Fruit fly (Drosophila melanogaster) whole organism, prepupa: ENCODE results near the gene CG12402.
A peak's percentile ranks its signal among the peaks of the same experiment; 100 is the strongest.

Experiments used
- CG11294 ChIP-seq: fragments of 200-800 bp; sonication (Bioruptor generic); IDR thresholded peaks from 2 replicates; pipeline ENCODE4 v1.3.6; 2022; ENCODE audit warnings: missing biosample characterization, missing genetic modification characterization
- CG11902 ChIP-seq: fragments of 200-800 bp; sonication (Bioruptor generic); optimal IDR thresholded peaks from 3 replicates; lab custom pipeline; 2016; ENCODE audit warnings: missing biosample characterization, missing genetic modification characterization
- CG15336 ChIP-seq: fragments of 200-800 bp; sonication (Bioruptor generic); IDR thresholded peaks from 2 replicates; pipeline ENCODE4 v1.3.6; 2022; ENCODE audit warnings: missing biosample characterization, missing genetic modification characterization
- CG16779 ChIP-seq: fragments of 200-800 bp; sonication (Bioruptor generic); optimal IDR thresholded peaks from 3 replicates; lab custom pipeline; 2017; ENCODE audit warnings: missing biosample characterization, mild to moderate bottlenecking, missing genetic modification characterization
- CG31627 ChIP-seq: fragments of 200-800 bp; sonication (Bioruptor generic); optimal IDR thresholded peaks from 3 replicates; lab custom pipeline; 2016; ENCODE audit warnings: missing biosample characterization, missing genetic modification characterization
- CG34406 ChIP-seq: fragments of 200-800 bp; sonication (Bioruptor generic); optimal IDR thresholded peaks from 3 replicates; lab custom pipeline; 2016; ENCODE audit warnings: missing biosample characterization, missing genetic modification characterization
- CG6163 ChIP-seq: fragments of 200-800 bp; sonication (Bioruptor generic); IDR thresholded peaks from 3 replicates; pipeline ENCODE4 v1.3.6; 2022; ENCODE audit warnings: missing biosample characterization, missing genetic modification characterization
- CG8119 ChIP-seq: fragments of 200-800 bp; sonication (Bioruptor generic); IDR thresholded peaks from 3 replicates; pipeline ENCODE4 v1.3.6; 2022; ENCODE audit warnings: missing biosample characterization, missing genetic modification characterization
- CG8319 ChIP-seq: fragments of 200-800 bp; sonication (Bioruptor generic); optimal IDR thresholded peaks from 3 replicates; lab custom pipeline; 2016; ENCODE audit warnings: missing biosample characterization, missing genetic modification characterization
- Ets21C ChIP-seq: fragments of 200-800 bp; sonication (Bioruptor generic); optimal IDR thresholded peaks from 3 replicates; lab custom pipeline; 2016; ENCODE audit warnings: missing biosample characterization, missing genetic modification characterization
- Hr38 ChIP-seq: sonication (Bioruptor generic); optimal IDR thresholded peaks from 2 replicates; lab custom pipeline; 2016; ENCODE audit warnings: missing biosample characterization, missing genetic modification characterization
- Smox ChIP-seq: fragments of 200-800 bp; sonication (Bioruptor generic); optimal IDR thresholded peaks from 3 replicates; lab custom pipeline; 2016; ENCODE audit warnings: missing biosample characterization, missing genetic modification characterization
- Sox14 ChIP-seq: fragments of 200-800 bp; sonication (Bioruptor generic); optimal IDR thresholded peaks from 3 replicates; lab custom pipeline; 2016; ENCODE audit warnings: missing biosample characterization, missing genetic modification characterization
- dsx ChIP-seq: fragments of 200-800 bp; optimal IDR thresholded peaks from 3 replicates; lab custom pipeline; 2019; ENCODE audit warnings: missing biosample characterization, mild to moderate bottlenecking, missing genetic modification characterization, moderate library complexity; ENCODE audit not compliant: poor library complexity, severe bottlenecking
- eg ChIP-seq: fragments of 200-800 bp; sonication (Bioruptor generic); IDR thresholded peaks from 3 replicates; pipeline ENCODE4 v1.3.6; 2022; ENCODE audit warnings: missing biosample characterization, missing genetic modification characterization
- esn ChIP-seq: fragments of 200-800 bp; sonication (Bioruptor generic); optimal IDR thresholded peaks from 2 replicates; lab custom pipeline; 2016; ENCODE audit warnings: missing biosample characterization, mild to moderate bottlenecking, missing genetic modification characterization, moderate library complexity
- fd85E ChIP-seq: fragments of 200-800 bp; sonication (Bioruptor generic); optimal IDR thresholded peaks from 3 replicates; lab custom pipeline; 2016; ENCODE audit warnings: missing biosample characterization, missing genetic modification characterization
- net ChIP-seq: fragments of 200-800 bp; sonication (Bioruptor generic); optimal IDR thresholded peaks from 3 replicates; lab custom pipeline; 2016; ENCODE audit warnings: missing biosample characterization, missing genetic modification characterization
- pdm3 ChIP-seq: fragments of 200-800 bp; sonication (Bioruptor generic); optimal IDR thresholded peaks from 3 replicates; lab custom pipeline; 2016; ENCODE audit warnings: missing biosample characterization, missing genetic modification characterization
- spab ChIP-seq: fragments of 200-800 bp; sonication (Bioruptor generic); optimal IDR thresholded peaks from 2 replicates; lab custom pipeline; 2017; ENCODE audit warnings: missing biosample characterization, mild to moderate bottlenecking, missing genetic modification characterization, missing genetic modification reagents
- svp ChIP-seq: fragments of 200-800 bp; sonication (Bioruptor generic); peaks from one replicate; lab custom pipeline; 2016; ENCODE audit warnings: missing biosample characterization, missing genetic modification characterization
- vri ChIP-seq: fragments of 200-800 bp; sonication (Bioruptor generic); optimal IDR thresholded peaks from 3 replicates; lab custom pipeline; 2016; ENCODE audit warnings: missing biosample characterization, mild to moderate bottlenecking, missing genetic modification characterization

Gene CG12402

DNA sequence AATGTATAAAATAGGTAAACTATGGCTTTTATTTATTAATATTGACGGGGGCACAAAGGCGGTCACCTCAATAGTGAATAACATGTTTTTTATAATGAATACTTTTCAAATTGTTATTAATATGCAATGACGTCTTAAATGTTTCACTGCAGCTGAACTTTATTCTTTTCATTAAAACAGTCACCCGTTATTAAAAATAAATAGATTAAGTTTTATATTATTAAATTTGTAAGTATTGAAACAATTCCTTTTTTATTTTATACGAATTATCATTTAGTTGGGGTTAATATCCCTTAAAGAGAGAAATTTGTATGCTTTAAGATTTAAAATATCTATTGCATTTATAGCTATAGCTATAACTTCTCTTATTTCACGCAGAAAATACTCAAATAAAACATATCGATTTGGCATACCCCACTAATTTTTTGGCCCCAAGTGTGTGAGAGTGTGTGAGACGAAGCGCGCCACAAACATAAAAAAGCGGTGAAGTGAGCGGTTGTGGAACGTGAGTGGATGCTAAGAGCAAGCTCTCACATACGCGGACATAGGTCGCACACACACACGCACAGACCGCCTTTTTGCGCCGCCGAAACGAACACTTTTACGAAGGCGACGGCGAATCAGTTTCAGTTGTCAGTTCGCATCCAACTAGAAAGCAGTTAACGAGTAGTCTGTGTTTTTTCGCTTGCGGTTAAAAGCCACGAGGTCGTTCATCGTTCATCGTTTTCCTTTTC, 51.6 kb downstream of the CG12402 start, which contains the start of gene foxo (continued):
- TF ChIP-seq CG11294 (no peak), CG34406 (GFP tag; lab: Kevin White, UChicago) (peak; percentile 70), CG16779 (tag; lab: Kevin White, UChicago) (peak; percentile 31), spab (GFP tag; lab: Kevin White, UChicago) (peak; percentile 54), Smox (GFP tag; lab: Kevin White, UChicago) (peak; percentile 62), CG15336 (peak; percentile 73), CG8319 (peak; percentile 52), Ets21C (GFP tag; lab: Kevin White, UChicago) (peak; percentile 22), eg (GFP tag; lab: Robert Waterston, UW) (peak; percentile 66), CG8119 (GFP tag; lab: Robert Waterston, UW) (peak; percentile 74; the same call in 2 of the 3 replicates), Sox14 (GFP tag; lab: Kevin White, UChicago) (peak; percentile 54), pdm3 (GFP tag; lab: Kevin White, UChicago) (peak; percentile 68), CG11902 (peak; percentile 27), CG31627 (GFP tag; lab: Kevin White, UChicago) (peak; percentile 51), esn (GFP tag; lab: Kevin White, UChicago) (peak; percentile 61)

DNA sequence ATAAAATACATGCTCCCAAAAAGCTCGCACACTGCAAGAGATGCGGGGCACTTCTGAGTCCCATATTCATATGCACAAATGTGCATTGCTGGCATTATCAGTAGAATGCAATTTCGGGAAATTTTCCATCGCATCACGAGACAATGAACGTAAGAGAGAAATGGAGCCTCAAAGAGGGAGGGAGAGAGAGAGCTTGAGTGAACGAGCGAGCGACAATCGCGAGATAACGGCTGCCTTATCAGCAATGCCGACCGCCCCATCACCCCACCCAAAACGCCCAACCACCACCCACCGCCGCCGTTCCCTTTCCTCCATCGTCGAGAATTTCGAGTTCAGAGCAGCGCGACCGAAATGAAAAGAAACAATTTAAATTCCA, 52.2 kb downstream of the CG12402 start:
- TF ChIP-seq CG8119 (GFP tag; lab: Robert Waterston, UW) (no peak; the same call in 2 of the 3 replicates), esn (GFP tag; lab: Kevin White, UChicago) (no peak), fd85E (GFP tag; lab: Kevin White, UChicago) (no peak), vri (GFP tag; lab: Kevin White, UChicago) (peak; percentile 40), Smox (GFP tag; lab: Kevin White, UChicago) (no peak), net (GFP tag; lab: Kevin White, UChicago) (no peak), dsx (no peak), CG16779 (tag; lab: Kevin White, UChicago) (no peak), svp (GFP tag; lab: Kevin White, UChicago) (peak; percentile 95), Hr38 (no peak), CG8319 (no peak), CG6163 (0 out of 3 replicates have a peak, but pooled peaks have one; percentile 43), eg (GFP tag; lab: Robert Waterston, UW) (0 out of 3 replicates have a peak, but pooled peaks have one; percentile 17), CG15336 (peak; percentile 30; the same call in 1 of the 2 replicates)
